Worm (Caenorhabditis elegans) whole organism, L1 larva: ENCODE results near the gene vrk-1.

Experiments
- C16A3.4 ChIP-seq: fragments of 150-350 bp; optimal IDR thresholded peaks from 2 replicates; lab custom pipeline; 2014; ENCODE audit warnings: missing biosample characterization, missing genetic modification characterization
- C34B4.2 ChIP-seq: sonication (generic microtip); optimal IDR thresholded peaks from 2 replicates; lab custom pipeline; 2017; ENCODE audit warnings: mild to moderate bottlenecking, missing genetic modification characterization, missing compliant biosample characterization
- F16B12.6 ChIP-seq: fragments of 150-350 bp; optimal IDR thresholded peaks from 2 replicates; lab custom pipeline; 2014; ENCODE audit warnings: missing biosample characterization, missing genetic modification characterization
- Y116A8C.19 ChIP-seq: sonication (generic microtip); optimal IDR thresholded peaks from 2 replicates; lab custom pipeline; 2016; ENCODE audit warnings: missing compliant biosample characterization, missing genetic modification characterization, borderline replicate concordance
- aha-1 ChIP-seq: fragments of 150-350 bp; optimal IDR thresholded peaks from 2 replicates; lab custom pipeline; 2014; ENCODE audit warnings: missing biosample characterization, missing genetic modification characterization
- alr-1 ChIP-seq: fragments of 200-800 bp; sonication (Bioruptor generic); optimal IDR thresholded peaks from 2 replicates; lab custom pipeline; 2018; ENCODE audit warnings: borderline replicate concordance, mild to moderate bottlenecking, missing genetic modification characterization, missing compliant biosample characterization
- aly-2 ChIP-seq: fragments of 150-350 bp; optimal IDR thresholded peaks from 2 replicates; lab custom pipeline; 2014; ENCODE audit warnings: missing biosample characterization, missing genetic modification characterization
- ama-1 ChIP-seq: fragments of 150-350 bp; optimal IDR thresholded peaks from 2 replicates; lab custom pipeline; 2014
- ceh-63 ChIP-seq: fragments of 200-800 bp; sonication (Bioruptor generic); optimal IDR thresholded peaks from 2 replicates; lab custom pipeline; 2018; ENCODE audit warnings: mild to moderate bottlenecking, missing genetic modification characterization, missing compliant biosample characterization
- ceh-82 ChIP-seq, 3 experiments: fragments of 150-350 bp in 1 of 3; sonication (generic microtip) in 2 of 3; optimal IDR thresholded peaks; 2 replicates each; lab custom pipeline; 2014 to 2017; ENCODE audit warnings: missing biosample characterization in 3 of 3, missing genetic modification characterization in 3 of 3
- dsc-1 ChIP-seq: sonication (generic microtip); optimal IDR thresholded peaks from 2 replicates; lab custom pipeline; 2016; ENCODE audit warnings: mild to moderate bottlenecking, missing genetic modification characterization, missing compliant biosample characterization
- egl-13 ChIP-seq: sonication (generic microtip); optimal IDR thresholded peaks from 2 replicates; lab custom pipeline; 2016; ENCODE audit warnings: missing genotype, missing genetic modification reagents, missing genetic modification characterization, missing compliant biosample characterization
- elt-3 ChIP-seq, 6 experiments: fragments of 150-350 bp in 1 of 6; sonication (generic microtip); optimal IDR thresholded peaks; 2 replicates each; lab custom pipeline; 2017 to 2018; ENCODE audit warnings: missing biosample characterization in 6 of 6, missing genetic modification characterization in 6 of 6, inconsistent platforms in 1 of 6
- fkh-4 ChIP-seq: sonication (generic microtip); optimal IDR thresholded peaks from 2 replicates; lab custom pipeline; 2016; ENCODE audit warnings: missing compliant biosample characterization, missing genetic modification characterization, borderline replicate concordance
- fkh-8 ChIP-seq: sonication (generic microtip); optimal IDR thresholded peaks from 2 replicates; lab custom pipeline; 2016; ENCODE audit warnings: mild to moderate bottlenecking, missing genetic modification characterization, missing compliant biosample characterization
- grh-1 ChIP-seq: fragments of 200-800 bp; sonication (Bioruptor generic); IDR thresholded peaks from 2 replicates; pipeline ENCODE4 v1.3.6; 2022; ENCODE audit warnings: missing genetic modification reagents, missing genetic modification characterization, missing compliant biosample characterization
- hlh-17 ChIP-seq: fragments of 200-800 bp; sonication (Bioruptor generic); optimal IDR thresholded peaks from 2 replicates; lab custom pipeline; 2018; ENCODE audit warnings: missing genetic modification characterization, mild to moderate bottlenecking, missing compliant biosample characterization, moderate library complexity, borderline replicate concordance
- hlh-4 ChIP-seq: sonication (generic microtip); optimal IDR thresholded peaks from 2 replicates; lab custom pipeline; 2016; ENCODE audit warnings: mild to moderate bottlenecking, missing genetic modification characterization, missing compliant biosample characterization
- hpl-2 ChIP-seq: fragments of 150-350 bp; optimal IDR thresholded peaks from 2 replicates; lab custom pipeline; 2014; ENCODE audit warnings: missing biosample characterization, missing genetic modification reagents, missing genetic modification characterization
- irx-1 ChIP-seq: sonication (generic microtip); optimal IDR thresholded peaks from 2 replicates; lab custom pipeline; 2016; ENCODE audit warnings: missing genetic modification characterization, missing compliant biosample characterization
- isw-1 ChIP-seq: fragments of 200-800 bp; sonication (Bioruptor generic); IDR thresholded peaks from 2 replicates; pipeline ENCODE4 v1.3.6; 2022; ENCODE audit warnings: missing genetic modification characterization, missing compliant biosample characterization
- jun-1 ChIP-seq: fragments of 150-350 bp; optimal IDR thresholded peaks from 2 replicates; lab custom pipeline; 2014; ENCODE audit warnings: missing biosample characterization, missing genetic modification reagents, missing genetic modification characterization
- lin-13 ChIP-seq: fragments of 150-350 bp; optimal IDR thresholded peaks from 2 replicates; lab custom pipeline; 2014; ENCODE audit warnings: missing biosample characterization, missing genetic modification reagents, missing genetic modification characterization
- lin-15B ChIP-seq: fragments of 150-350 bp; sonication (generic microtip); optimal IDR thresholded peaks from 3 replicates; lab custom pipeline; 2014; ENCODE audit warnings: missing biosample characterization, missing genetic modification characterization
- lin-35 ChIP-seq, 2 experiments: fragments of 150-350 bp; optimal IDR thresholded peaks; 2 replicates each; lab custom pipeline; 2014; ENCODE audit warnings: missing biosample characterization in 2 of 2, missing genetic modification characterization in 2 of 2, missing genetic modification reagents in 2 of 2
- lin-39 ChIP-seq: fragments of 150-350 bp; optimal IDR thresholded peaks from 2 replicates; lab custom pipeline; 2014; ENCODE audit warnings: missing biosample characterization, missing genetic modification reagents, missing genetic modification characterization
- lsy-2 ChIP-seq, 2 experiments: fragments of 150-350 bp; optimal IDR thresholded peaks; 2 replicates each; lab custom pipeline; 2014; ENCODE audit warnings: missing biosample characterization in 2 of 2, missing genetic modification characterization in 2 of 2
- mef-2 ChIP-seq: fragments of 150-350 bp; optimal IDR thresholded peaks from 2 replicates; lab custom pipeline; 2014; ENCODE audit warnings: missing biosample characterization, missing genetic modification characterization
- nhr-12 ChIP-seq: sonication (generic microtip); optimal IDR thresholded peaks from 2 replicates; lab custom pipeline; 2017; ENCODE audit warnings: missing biosample characterization, missing genetic modification characterization
- nhr-19 ChIP-seq: fragments of 200-800 bp; sonication (Bioruptor generic); conservative IDR thresholded peaks from 2 replicates; pipeline ENCODE4 v1.3.6; 2022; ENCODE audit warnings: missing genetic modification characterization, missing compliant biosample characterization
- nhr-20 ChIP-seq: sonication (generic microtip); optimal IDR thresholded peaks from 2 replicates; lab custom pipeline; 2016; ENCODE audit warnings: mild to moderate bottlenecking, missing genetic modification characterization, missing compliant biosample characterization
- nhr-71 ChIP-seq: sonication (generic microtip); optimal IDR thresholded peaks from 2 replicates; lab custom pipeline; 2016; ENCODE audit warnings: mild to moderate bottlenecking, missing genetic modification characterization, moderate library complexity, missing compliant biosample characterization
- nhr-76 ChIP-seq: sonication (generic microtip); optimal IDR thresholded peaks from 2 replicates; lab custom pipeline; 2017; ENCODE audit warnings: missing biosample characterization, missing genetic modification characterization
- nhr-77 ChIP-seq: fragments of 150-350 bp; optimal IDR thresholded peaks from 2 replicates; lab custom pipeline; 2014; ENCODE audit warnings: missing biosample characterization, missing genetic modification characterization
- nhr-84 ChIP-seq: sonication (generic microtip); optimal IDR thresholded peaks from 2 replicates; lab custom pipeline; 2017; ENCODE audit warnings: missing biosample characterization, missing genetic modification characterization
- nhr-90 ChIP-seq: sonication (generic microtip); optimal IDR thresholded peaks from 2 replicates; lab custom pipeline; 2016; ENCODE audit warnings: mild to moderate bottlenecking, missing genetic modification characterization, missing compliant biosample characterization; ENCODE audit not compliant: poor library complexity
- pag-3 ChIP-seq: sonication (generic microtip); optimal IDR thresholded peaks from 2 replicates; lab custom pipeline; 2017; ENCODE audit warnings: missing genetic modification characterization, mild to moderate bottlenecking, missing compliant biosample characterization, antibody characterized with exemption, borderline replicate concordance; ENCODE audit not compliant: insufficient read depth
- pax-3 ChIP-seq: fragments of 200-800 bp; sonication (Bioruptor generic); optimal IDR thresholded peaks from 2 replicates; lab custom pipeline; 2018; ENCODE audit warnings: mild to moderate bottlenecking, missing genetic modification characterization, moderate library complexity, missing compliant biosample characterization
- pqm-1 ChIP-seq: sonication (generic microtip); optimal IDR thresholded peaks from 3 replicates; lab custom pipeline; 2017; ENCODE audit warnings: missing biosample characterization, missing genetic modification characterization
- skn-1 ChIP-seq: fragments of 150-350 bp; optimal IDR thresholded peaks from 2 replicates; lab custom pipeline; 2014; ENCODE audit warnings: missing biosample characterization, missing genetic modification characterization
- snpc-4 ChIP-seq: fragments of 150-350 bp; optimal IDR thresholded peaks from 2 replicates; lab custom pipeline; 2014; ENCODE audit warnings: missing biosample characterization, missing genetic modification characterization
- snu-23 ChIP-seq: sonication (generic microtip); optimal IDR thresholded peaks from 2 replicates; lab custom pipeline; 2016; ENCODE audit warnings: missing genetic modification characterization, missing compliant biosample characterization
- sptf-1 ChIP-seq: fragments of 150-350 bp; optimal IDR thresholded peaks from 2 replicates; lab custom pipeline; 2014; ENCODE audit warnings: missing biosample characterization, missing genetic modification characterization
- sup-37 ChIP-seq: fragments of 200-800 bp; sonication (Bioruptor generic); optimal IDR thresholded peaks from 2 replicates; lab custom pipeline; 2018; ENCODE audit warnings: mild to moderate bottlenecking, missing genetic modification characterization, missing compliant biosample characterization
- swsn-7 ChIP-seq: sonication (generic microtip); optimal IDR thresholded peaks from 2 replicates; lab custom pipeline; 2016; ENCODE audit warnings: missing genetic modification characterization, missing compliant biosample characterization
- tbx-2 ChIP-seq: sonication (generic microtip); optimal IDR thresholded peaks from 2 replicates; lab custom pipeline; 2016; ENCODE audit warnings: missing genetic modification characterization, missing compliant biosample characterization
- tlp-1 ChIP-seq: fragments of 150-350 bp; optimal IDR thresholded peaks from 2 replicates; lab custom pipeline; 2014; ENCODE audit warnings: missing biosample characterization, missing genetic modification characterization
- unc-98 ChIP-seq: fragments of 200-800 bp; sonication (Bioruptor generic); IDR thresholded peaks from 2 replicates; pipeline ENCODE4 v1.3.6; 2022; ENCODE audit warnings: missing genetic modification characterization, missing compliant biosample characterization
- xbp-1 ChIP-seq: sonication (generic microtip); optimal IDR thresholded peaks from 2 replicates; lab custom pipeline; 2016; ENCODE audit warnings: missing genetic modification characterization, missing compliant biosample characterization
- zag-1 ChIP-seq: fragments of 150-350 bp; optimal IDR thresholded peaks from 2 replicates; lab custom pipeline; 2014; ENCODE audit warnings: missing biosample characterization, missing genetic modification characterization
- zip-4 ChIP-seq: fragments of 200-800 bp; sonication (Bioruptor generic); optimal IDR thresholded peaks from 2 replicates; lab custom pipeline; 2018; ENCODE audit warnings: mild to moderate bottlenecking, missing genetic modification characterization, moderate library complexity, missing compliant biosample characterization
- ztf-11 ChIP-seq, 2 experiments: sonication (generic microtip); optimal IDR thresholded peaks; 2 replicates each; lab custom pipeline; 2016 to 2017; ENCODE audit warnings: missing genetic modification characterization in 2 of 2, missing biosample characterization in 1 of 2, missing compliant biosample characterization in 1 of 2
- ztf-4 ChIP-seq: fragments of 150-350 bp; optimal IDR thresholded peaks from 2 replicates; lab custom pipeline; 2014; ENCODE audit warnings: missing biosample characterization, missing genetic modification characterization

The vrk-1 gene

ce11 chrII:5901407-5902026 lies 20.2 kb upstream of the vrk-1 start:
- no peak for TF ChIP-seq ceh-63 (GFP tag; lab: Kevin White, UChicago)
- peak in 1 of 3 experiments; percentile 7 for TF ChIP-seq ceh-82 (tag; optimal IDR thresholded peaks at IDR 0.05; lab: Kevin White, UChicago)
- TF ChIP-seq lin-13: no peak
- no peak for TF ChIP-seq tlp-1
- TF ChIP-seq ama-1 (lab: Kevin White, UChicago): no peak
- TF ChIP-seq zag-1: no peak
- no peak for TF ChIP-seq egl-13 (tag; lab: Kevin White, UChicago)
- peak in 1 of 2 experiments; percentile 12 for TF ChIP-seq ztf-11 (tag; optimal IDR thresholded peaks at IDR 0.05; lab: Kevin White, UChicago)
- TF ChIP-seq hpl-2: no peak
- TF ChIP-seq hlh-17 (GFP tag; lab: Kevin White, UChicago): no peak
- peak; percentile 58 for TF ChIP-seq ztf-4
- no peak for TF ChIP-seq nhr-90 (tag; lab: Kevin White, UChicago)
- TF ChIP-seq elt-3 (tag; optimal IDR thresholded peaks at IDR 0.05; lab: Kevin White, UChicago): no peak
- TF ChIP-seq pax-3 (tag; lab: Kevin White, UChicago): no peak
- TF ChIP-seq snu-23: no peak
- no peak for TF ChIP-seq nhr-84 (tag; lab: Kevin White, UChicago)
- no peak for TF ChIP-seq sup-37
- no peak for TF ChIP-seq grh-1 (GFP tag; lab: Robert Waterston, UW)
- TF ChIP-seq snpc-4 (tag; lab: Kevin White, UChicago): no peak
- no peak for TF ChIP-seq skn-1 (tag; lab: Kevin White, UChicago)
- TF ChIP-seq isw-1: no peak
- no peak for TF ChIP-seq nhr-76 (tag; lab: Kevin White, UChicago)
- TF ChIP-seq C34B4.2 (tag; lab: Kevin White, UChicago): no peak
- TF ChIP-seq irx-1 (tag; lab: Kevin White, UChicago): no peak
- TF ChIP-seq lsy-2 (tag; optimal IDR thresholded peaks at IDR 0.05; lab: Kevin White, UChicago): no peak
- TF ChIP-seq tbx-2 (tag; lab: Kevin White, UChicago): no peak
- no peak for TF ChIP-seq zip-4 (GFP tag; lab: Kevin White, UChicago)
- TF ChIP-seq nhr-12: no peak
- TF ChIP-seq nhr-71: no peak
- TF ChIP-seq aly-2 (tag; lab: Kevin White, UChicago): no peak
- TF ChIP-seq C16A3.4 (tag; lab: Kevin White, UChicago): no peak
- TF ChIP-seq fkh-8: no peak
- TF ChIP-seq pag-3 (tag; lab: Kevin White, UChicago): no peak
- no peak for TF ChIP-seq pqm-1 (tag; lab: Kevin White, UChicago)
- TF ChIP-seq F16B12.6 (tag; lab: Kevin White, UChicago): no peak
- no peak for TF ChIP-seq nhr-20 (tag; lab: Kevin White, UChicago)
- TF ChIP-seq fkh-4 (tag; lab: Kevin White, UChicago): no peak
- no peak for TF ChIP-seq Y116A8C.19 (tag; lab: Kevin White, UChicago)
- peak; percentile 2 for TF ChIP-seq swsn-7 (tag; lab: Kevin White, UChicago)
- TF ChIP-seq jun-1 (tag; lab: Kevin White, UChicago): peak; percentile 23
- no peak for TF ChIP-seq dsc-1 (tag; lab: Kevin White, UChicago)
- TF ChIP-seq mef-2 (tag; lab: Kevin White, UChicago): no peak
- no peak for TF ChIP-seq sptf-1
- no peak for TF ChIP-seq hlh-4 (tag; lab: Kevin White, UChicago)
- no peak for TF ChIP-seq aha-1 (tag; lab: Kevin White, UChicago)
- no peak for TF ChIP-seq unc-98 (GFP tag; lab: Robert Waterston, UW)
- TF ChIP-seq nhr-77 (tag; lab: Kevin White, UChicago): no peak
- no peak for TF ChIP-seq nhr-19
- TF ChIP-seq lin-35 (GFP tag; optimal IDR thresholded peaks at IDR 0.05; lab: Kevin White, UChicago): no peak
- no peak for TF ChIP-seq lin-39 (tag; lab: Kevin White, UChicago)
- TF ChIP-seq lin-15B: no peak
- no peak for TF ChIP-seq xbp-1 (tag; lab: Kevin White, UChicago)
- TF ChIP-seq alr-1 (tag; lab: Kevin White, UChicago): no peak
